Fruit fly (Drosophila melanogaster) whole organism, embryonic: ENCODE data around the gene CG13896.
A peak's percentile ranks its signal among the peaks of the same experiment; 100 is the strongest.

Experiments
- Ada2b ChIP-seq: fragments of 200-800 bp; sonication (Bioruptor generic); IDR thresholded peaks from 2 replicates; pipeline ENCODE4 v1.3.6; 2022; ENCODE audit warnings: missing biosample characterization, missing genetic modification characterization
- CG10209 ChIP-seq: fragments of 200-800 bp; sonication (Bioruptor generic); optimal IDR thresholded peaks from 3 replicates; lab custom pipeline; 2017; ENCODE audit warnings: missing biosample characterization, mild to moderate bottlenecking, missing genetic modification characterization, missing genetic modification reagents
- CG10267 ChIP-seq: fragments of 200-800 bp; sonication (Bioruptor generic); optimal IDR thresholded peaks from 2 replicates; lab custom pipeline; 2018; ENCODE audit warnings: missing biosample characterization, mild to moderate bottlenecking, missing genetic modification characterization, moderate library complexity
- CG11560 ChIP-seq: fragments of 200-800 bp; sonication (Bioruptor generic); IDR thresholded peaks from 3 replicates; pipeline ENCODE4 v1.3.6; 2022; ENCODE audit warnings: missing biosample characterization, missing genetic modification characterization
- CG14860 ChIP-seq: fragments of 200-800 bp; sonication (Bioruptor generic); IDR thresholded peaks from 3 replicates; pipeline ENCODE4 v1.3.6; 2022; ENCODE audit warnings: missing biosample characterization, missing genetic modification characterization; ENCODE audit not compliant: partially characterized antibody
- CG1603 ChIP-seq: fragments of 200-800 bp; sonication (Bioruptor generic); optimal IDR thresholded peaks from 2 replicates; lab custom pipeline; 2019; ENCODE audit warnings: missing biosample characterization, mild to moderate bottlenecking, missing genetic modification characterization, moderate library complexity
- CG16815 ChIP-seq: fragments of 200-800 bp; sonication (Bioruptor generic); optimal IDR thresholded peaks from 3 replicates; lab custom pipeline; 2017; ENCODE audit warnings: missing biosample characterization, mild to moderate bottlenecking, missing genetic modification characterization
- CG17361 ChIP-seq: fragments of 200-800 bp; sonication (Bioruptor generic); IDR thresholded peaks from 3 replicates; pipeline ENCODE4 v1.3.6; 2022; ENCODE audit warnings: missing biosample characterization, missing genetic modification characterization
- CG18599 ChIP-seq: fragments of 200-800 bp; sonication (Bioruptor generic); optimal IDR thresholded peaks from 3 replicates; lab custom pipeline; 2017; ENCODE audit warnings: missing biosample characterization, missing genetic modification characterization, mild to moderate bottlenecking, moderate library complexity, missing genetic modification reagents
- CG2199 ChIP-seq: fragments of 200-800 bp; sonication (Bioruptor generic); IDR thresholded peaks from 3 replicates; pipeline ENCODE4 v1.3.6; 2022; ENCODE audit warnings: missing biosample characterization, missing genetic modification characterization
- CG3163 ChIP-seq: fragments of 200-800 bp; sonication (Bioruptor generic); optimal IDR thresholded peaks from 3 replicates; lab custom pipeline; 2016; ENCODE audit warnings: missing biosample characterization, missing genetic modification characterization
- CG3281 ChIP-seq: fragments of 200-800 bp; sonication (Bioruptor generic); optimal IDR thresholded peaks from 3 replicates; lab custom pipeline; 2017; ENCODE audit warnings: missing biosample characterization, mild to moderate bottlenecking, missing genetic modification characterization
- CG34224 ChIP-seq: fragments of 200-800 bp; sonication (Bioruptor generic); IDR thresholded peaks from 3 replicates; pipeline ENCODE4 v1.3.6; 2022; ENCODE audit warnings: missing biosample characterization, missing genetic modification characterization; ENCODE audit not compliant: partially characterized antibody
- CG4820 ChIP-seq: fragments of 200-800 bp; sonication (Bioruptor generic); optimal IDR thresholded peaks from 3 replicates; lab custom pipeline; 2016; ENCODE audit warnings: missing biosample characterization, missing genetic modification characterization
- CG7357 ChIP-seq: fragments of 200-800 bp; sonication (Bioruptor generic); IDR thresholded peaks from 3 replicates; pipeline ENCODE4 v1.3.6; 2022; ENCODE audit warnings: missing biosample characterization, missing genetic modification characterization
- CG8359 ChIP-seq: fragments of 200-800 bp; sonication (Bioruptor generic); optimal IDR thresholded peaks from 2 replicates; lab custom pipeline; 2017; ENCODE audit warnings: missing biosample characterization, mild to moderate bottlenecking, missing genetic modification characterization, borderline replicate concordance
- CG8924 ChIP-seq: fragments of 200-800 bp; optimal IDR thresholded peaks from 3 replicates; lab custom pipeline; 2019; ENCODE audit warnings: missing biosample characterization, mild to moderate bottlenecking, missing genetic modification characterization, moderate library complexity
- CG9215 ChIP-seq: fragments of 200-800 bp; sonication (Bioruptor generic); IDR thresholded peaks from 2 replicates; pipeline ENCODE4 v1.3.6; 2022; ENCODE audit warnings: missing biosample characterization, missing genetic modification characterization
- CTCF ChIP-seq: fragments of 200-800 bp; sonication (Bioruptor generic); optimal IDR thresholded peaks from 2 replicates; lab custom pipeline; 2017; ENCODE audit warnings: missing biosample characterization, mild to moderate bottlenecking, missing genetic modification characterization, moderate library complexity
- D ChIP-seq, 2 experiments: fragments of 200-800 bp in 1 of 2; fragments of >200 bp in 1 of 2; sonication (Bioruptor generic) in 1 of 2; optimal IDR thresholded peaks; 2 replicates in 1 of 2; 3 replicates in 1 of 2; lab custom pipeline; 2017; ENCODE audit warnings: mild to moderate bottlenecking in 1 of 2, missing biosample characterization in 1 of 2, missing genetic modification characterization in 1 of 2, missing genetic modification reagents in 1 of 2
- Max ChIP-seq: fragments of 200-800 bp; sonication (Bioruptor generic); optimal IDR thresholded peaks from 2 replicates; lab custom pipeline; 2016; ENCODE audit warnings: missing biosample characterization, mild to moderate bottlenecking, missing genetic modification characterization
- Opbp ChIP-seq: fragments of 200-800 bp; sonication (Bioruptor generic); IDR thresholded peaks from 3 replicates; pipeline ENCODE4 v1.3.6; 2022; ENCODE audit warnings: missing biosample characterization, missing genetic modification characterization; ENCODE audit not compliant: partially characterized antibody
- Optix ChIP-seq: fragments of 200-800 bp; sonication (Bioruptor generic); IDR thresholded peaks from 3 replicates; pipeline ENCODE4 v1.3.6; 2022; ENCODE audit warnings: missing biosample characterization, missing genetic modification characterization
- Poxn ChIP-seq: fragments of 200-800 bp; sonication (Bioruptor generic); IDR thresholded peaks from 2 replicates; pipeline ENCODE4 v1.3.6; 2022; ENCODE audit warnings: missing biosample characterization, missing genetic modification characterization
- Rx ChIP-seq: fragments of 200-800 bp; sonication (Bioruptor generic); IDR thresholded peaks from 2 replicates; pipeline ENCODE4 v1.3.6; 2022; ENCODE audit warnings: missing biosample characterization, missing genetic modification characterization
- Six4 ChIP-seq: fragments of 200-800 bp; sonication (Bioruptor generic); optimal IDR thresholded peaks from 2 replicates; lab custom pipeline; 2016; ENCODE audit warnings: missing biosample characterization, missing genetic modification characterization
- Sry-δ ChIP-seq: fragments of 200-800 bp; sonication (Bioruptor generic); optimal IDR thresholded peaks from 2 replicates; lab custom pipeline; 2016; ENCODE audit warnings: missing biosample characterization, missing genetic modification characterization
- ash1 ChIP-seq: fragments of 200-800 bp; sonication (Bioruptor generic); optimal IDR thresholded peaks from 2 replicates; lab custom pipeline; 2018; ENCODE audit warnings: missing biosample characterization, mild to moderate bottlenecking, missing genetic modification characterization
- br ChIP-seq: fragments of >200 bp; optimal IDR thresholded peaks from 2 replicates; lab custom pipeline; 2017
- btn ChIP-seq: fragments of 200-800 bp; sonication (Bioruptor generic); optimal IDR thresholded peaks from 2 replicates; lab custom pipeline; 2016; ENCODE audit warnings: missing biosample characterization, missing genetic modification characterization
- cato ChIP-seq: fragments of 200-800 bp; sonication (Bioruptor generic); optimal IDR thresholded peaks from 2 replicates; lab custom pipeline; 2016; ENCODE audit warnings: missing biosample characterization, missing genetic modification characterization, borderline replicate concordance
- chn ChIP-seq: fragments of 200-800 bp; sonication (Bioruptor generic); optimal IDR thresholded peaks from 2 replicates; lab custom pipeline; 2016; ENCODE audit warnings: missing biosample characterization, missing genetic modification characterization
- crol ChIP-seq: fragments of 200-800 bp; sonication (Bioruptor generic); IDR thresholded peaks from 2 replicates; pipeline ENCODE4 v1.3.6; 2022; ENCODE audit warnings: missing biosample characterization, missing genetic modification characterization
- dati ChIP-seq: fragments of 200-800 bp; sonication (Bioruptor generic); IDR thresholded peaks from 2 replicates; pipeline ENCODE4 v1.3.6; 2022; ENCODE audit warnings: missing biosample characterization, missing genetic modification characterization
- dysf ChIP-seq: fragments of 200-800 bp; sonication (Bioruptor generic); IDR thresholded peaks from 3 replicates; pipeline ENCODE4 v1.3.6; 2022; ENCODE audit warnings: missing biosample characterization, missing genetic modification characterization
- eyg ChIP-seq: fragments of 200-800 bp; sonication (Bioruptor generic); optimal IDR thresholded peaks from 3 replicates; lab custom pipeline; 2016; ENCODE audit warnings: missing biosample characterization, missing genetic modification characterization
- fd96Cb ChIP-seq: fragments of 200-800 bp; sonication (Bioruptor generic); optimal IDR thresholded peaks from 2 replicates; lab custom pipeline; 2018; ENCODE audit warnings: missing biosample characterization, mild to moderate bottlenecking, missing genetic modification characterization, moderate library complexity
- fru ChIP-seq: fragments of >200 bp; optimal IDR thresholded peaks from 2 replicates; lab custom pipeline; 2017
- gce ChIP-seq: fragments of 200-800 bp; sonication (Bioruptor generic); IDR thresholded peaks from 3 replicates; pipeline ENCODE4 v1.3.6; 2022; ENCODE audit warnings: missing biosample characterization, missing genetic modification characterization
- hkb ChIP-seq, 2 experiments: fragments of 200-800 bp in 1 of 2; fragments of >200 bp in 1 of 2; sonication (Bioruptor generic) in 1 of 2; IDR thresholded peaks in 1 of 2; optimal IDR thresholded peaks in 1 of 2; 2 replicates each; pipeline versions ENCODE4 v1.3.6 to Lab custom; 2017 to 2022; ENCODE audit warnings: missing biosample characterization in 1 of 2, missing genetic modification characterization in 1 of 2
- nerfin-1 ChIP-seq: fragments of 200-800 bp; sonication (Bioruptor generic); optimal IDR thresholded peaks from 3 replicates; lab custom pipeline; 2019; ENCODE audit warnings: missing biosample characterization, mild to moderate bottlenecking, missing genetic modification characterization, moderate library complexity
- nom ChIP-seq: fragments of 200-800 bp; sonication (Bioruptor generic); optimal IDR thresholded peaks from 2 replicates; lab custom pipeline; 2017; ENCODE audit warnings: missing biosample characterization, missing genetic modification characterization, mild to moderate bottlenecking, moderate library complexity, missing genetic modification reagents
- odd ChIP-seq: fragments of 200-800 bp; sonication (Bioruptor generic); optimal IDR thresholded peaks from 2 replicates; lab custom pipeline; 2017; ENCODE audit warnings: missing biosample characterization, mild to moderate bottlenecking, missing genetic modification characterization
- onecut ChIP-seq: fragments of 200-800 bp; sonication (Bioruptor generic); IDR thresholded peaks from 2 replicates; pipeline ENCODE4 v1.3.6; 2022; ENCODE audit warnings: missing biosample characterization, missing genetic modification characterization
- ro ChIP-seq: fragments of 200-800 bp; sonication (Bioruptor generic); IDR thresholded peaks from 2 replicates; pipeline ENCODE4 v1.3.6; 2022; ENCODE audit warnings: missing biosample characterization, missing genetic modification characterization
- run ChIP-seq: fragments of 200-800 bp; sonication (Bioruptor generic); optimal IDR thresholded peaks from 3 replicates; lab custom pipeline; 2018; ENCODE audit warnings: missing biosample characterization, mild to moderate bottlenecking, missing genetic modification characterization
- unc-4 ChIP-seq: fragments of 200-800 bp; sonication (Bioruptor generic); IDR thresholded peaks from 2 replicates; pipeline ENCODE4 v1.3.6; 2022; ENCODE audit warnings: missing biosample characterization, missing genetic modification characterization; ENCODE audit not compliant: partially characterized antibody
- usp ChIP-seq: fragments of >200 bp; optimal IDR thresholded peaks from 2 replicates; lab custom pipeline; 2017; ENCODE audit warnings: missing biosample characterization, missing genetic modification characterization

Gene CG13896

DNA sequence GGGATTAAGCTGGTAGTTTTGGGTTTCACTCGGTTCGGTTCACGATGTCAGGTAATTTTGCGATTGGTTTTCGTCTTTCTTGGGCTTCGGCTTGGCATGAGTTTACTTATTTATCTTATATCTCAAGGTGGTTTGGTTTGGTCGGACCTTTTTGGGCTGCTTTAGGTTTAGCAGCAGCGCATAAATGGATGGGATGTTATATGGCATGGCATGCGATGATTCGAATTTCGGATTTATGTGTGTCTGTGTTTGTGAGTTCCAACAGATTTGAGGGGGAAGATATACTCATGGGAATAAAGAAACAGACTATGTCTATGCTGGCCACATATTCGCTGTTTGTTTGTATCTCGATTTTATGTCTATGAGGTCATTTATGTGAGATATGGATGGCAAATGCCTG lies 13.9 kb downstream of the CG13896 start (continued):
- TF ChIP-seq CG10267 (tag; lab: Kevin White, UChicago) (no peak), CG18599 (GFP tag; lab: Kevin White, UChicago) (no peak), CG8359 (GFP tag; lab: Kevin White, UChicago) (no peak), Rx (GFP tag; lab: Robert Waterston, UW) (no peak), chn (GFP tag; lab: Kevin White, UChicago) (no peak), usp (GFP tag; lab: Kevin White, UChicago) (no peak), br (no peak), dysf (GFP tag; lab: Robert Waterston, UW) (no peak), run (tag; lab: Kevin White, UChicago) (no peak), CG16815 (no peak), nerfin-1 (tag; lab: Kevin White, UChicago) (peak; percentile 33), ash1 (no peak), Max (GFP tag; lab: Kevin White, UChicago) (no peak), gce (GFP tag; lab: Robert Waterston, UW) (no peak), fd96Cb (no peak), Ada2b (GFP tag; lab: Robert Waterston, UW) (no peak), CG3281 (GFP tag; lab: Kevin White, UChicago) (no peak)
- TF ChIP-seq, all 482 proteins: peak for 15

DNA sequence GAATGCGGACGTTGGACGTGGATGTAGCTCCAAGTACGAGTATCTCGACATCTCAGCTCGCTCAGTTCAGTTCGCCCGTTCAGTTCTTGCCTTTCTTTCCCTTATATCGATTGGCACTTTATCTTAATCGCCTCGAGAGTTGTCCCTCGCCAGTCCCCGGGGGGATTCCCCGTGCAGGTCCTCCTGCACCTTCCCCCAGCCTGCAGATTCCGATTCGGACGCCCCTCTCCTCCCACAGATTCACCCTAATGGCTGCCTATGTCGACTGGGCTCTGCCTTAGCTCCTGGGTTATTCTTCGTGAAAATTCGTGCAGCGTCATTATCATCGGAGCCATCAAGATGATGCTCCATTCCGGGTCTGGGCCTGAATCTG lies 14.6 kb downstream of the CG13896 start:
- TF ChIP-seq CG1603 (tag; lab: Kevin White, UChicago) (no peak), odd (GFP tag; lab: Kevin White, UChicago) (no peak), crol (GFP tag; lab: Robert Waterston, UW) (peak; percentile 64; the same call in 1 of the 2 replicates), btn (no peak), CG17361 (GFP tag; lab: Robert Waterston, UW) (peak; percentile 5; the same call in 1 of the 3 replicates), onecut (GFP tag; lab: Robert Waterston, UW) (peak; percentile 36; the same call in 1 of the 2 replicates), D (optimal IDR thresholded peaks at IDR 0.05; lab: Kevin White, UChicago) (peak; percentile 80), D (GFP tag; optimal IDR thresholded peaks at IDR 0.05; lab: Kevin White, UChicago) (no peak), CG14860 (GFP tag; lab: Robert Waterston, UW) (no peak)

DNA sequence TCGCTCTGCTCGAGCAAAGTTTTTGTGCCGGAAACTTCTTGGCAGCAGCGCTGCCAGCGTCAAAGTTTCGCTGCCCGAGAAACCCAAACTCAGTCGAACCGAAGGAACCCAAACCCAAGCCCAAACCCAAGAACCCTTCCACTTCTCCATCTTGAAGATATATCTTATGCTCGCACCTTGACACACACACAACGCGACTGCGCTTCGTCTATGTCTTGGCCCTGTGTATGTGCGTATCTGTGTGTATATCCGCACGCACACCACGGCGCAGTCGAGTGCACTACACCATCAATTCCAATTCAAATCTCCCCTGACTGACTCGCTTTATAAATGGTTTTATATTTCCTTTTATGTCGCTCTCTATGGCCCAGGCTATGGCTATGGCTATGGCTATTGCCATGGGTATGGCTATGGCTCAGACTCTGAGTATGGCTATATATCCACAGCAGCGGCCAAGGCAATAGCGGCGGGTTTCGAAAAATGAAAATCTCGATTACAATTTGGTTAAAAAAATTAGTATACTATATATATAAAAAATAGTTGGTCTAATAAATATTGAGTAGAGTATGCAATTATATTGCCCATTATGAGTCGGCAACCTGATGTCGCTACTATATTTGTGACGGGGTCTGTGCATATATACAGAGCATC lies 15.1 kb downstream of the CG13896 start:
- TF ChIP-seq dati (GFP tag; lab: Robert Waterston, UW), result peak; percentile 91
- peak; percentile 90 for TF ChIP-seq CG2199 (GFP tag; lab: Robert Waterston, UW)
- peak; percentile 86 for TF ChIP-seq CG11560 (tag; lab: Robert Waterston, UW)
- TF ChIP-seq CG3163 (GFP tag; lab: Kevin White, UChicago), result no peak
- TF ChIP-seq hkb (optimal IDR thresholded peaks at IDR 0.05; lab: Kevin White, UChicago), result no peak
- peak; percentile 98 for TF ChIP-seq hkb (GFP tag; IDR thresholded peaks at IDR 0.05; lab: Robert Waterston, UW)
- TF ChIP-seq Opbp (GFP tag; lab: Robert Waterston, UW), result no peak
- no peak for TF ChIP-seq CG34224 (GFP tag; lab: Robert Waterston, UW)
- TF ChIP-seq Six4 (GFP tag; lab: Kevin White, UChicago), result peak; percentile 91
- TF ChIP-seq CG8924 (tag; lab: Kevin White, UChicago), result peak; percentile 98
- peak; percentile 54 for TF ChIP-seq CTCF (GFP tag; lab: Kevin White, UChicago)
- peak; percentile 96 for TF ChIP-seq CG10209
- no peak for TF ChIP-seq fru (lab: Kevin White, UChicago)
- TF ChIP-seq CG9215 (GFP tag; lab: Robert Waterston, UW), result peak; percentile 88
- TF ChIP-seq CG4820 (GFP tag; lab: Kevin White, UChicago), result peak; percentile 94
- TF ChIP-seq Sry-δ (GFP tag; lab: Kevin White, UChicago), result peak; percentile 17
- peak; percentile 95 for TF ChIP-seq nom (GFP tag; lab: Kevin White, UChicago)
- peak; percentile 84 for TF ChIP-seq ro (GFP tag; lab: Robert Waterston, UW)
- no peak for TF ChIP-seq unc-4
- peak; percentile 93 for TF ChIP-seq Max (GFP tag; lab: Kevin White, UChicago)
- TF ChIP-seq CG7357 (GFP tag; lab: Robert Waterston, UW), result peak; percentile 88
- peak; percentile 95 for TF ChIP-seq Optix (GFP tag; lab: Robert Waterston, UW)
- TF ChIP-seq Poxn (GFP tag; lab: Robert Waterston, UW), result peak; percentile 85
- TF ChIP-seq eyg (GFP tag; lab: Kevin White, UChicago), result no peak
- TF ChIP-seq cato, result peak; percentile 84
